Worm (Caenorhabditis elegans) whole organism, L2 larva: Measurements from ENCODE around the gene ZK177.3.

Experiments used
- aly-2 ChIP-seq: fragments of 150-350 bp; optimal IDR thresholded peaks from 2 replicates; lab custom pipeline; 2014; ENCODE audit warnings: missing biosample characterization, missing genetic modification characterization
- ceh-82 ChIP-seq: fragments of 150-350 bp; optimal IDR thresholded peaks from 2 replicates; lab custom pipeline; 2014; ENCODE audit warnings: missing biosample characterization, missing genetic modification characterization
- mab-5 ChIP-seq: fragments of 150-350 bp; optimal IDR thresholded peaks from 2 replicates; lab custom pipeline; 2014; ENCODE audit warnings: missing biosample characterization, missing genetic modification characterization
- nhr-77 ChIP-seq: fragments of 150-350 bp; optimal IDR thresholded peaks from 2 replicates; lab custom pipeline; 2014; ENCODE audit warnings: missing biosample characterization, missing genetic modification characterization
- snpc-4 ChIP-seq: fragments of 150-350 bp; optimal IDR thresholded peaks from 2 replicates; lab custom pipeline; 2014; ENCODE audit warnings: missing biosample characterization, missing genetic modification characterization
- unc-39 ChIP-seq: fragments of 150-350 bp; optimal IDR thresholded peaks from 2 replicates; lab custom pipeline; 2014; ENCODE audit warnings: missing biosample characterization, missing genetic modification characterization

DNA sequence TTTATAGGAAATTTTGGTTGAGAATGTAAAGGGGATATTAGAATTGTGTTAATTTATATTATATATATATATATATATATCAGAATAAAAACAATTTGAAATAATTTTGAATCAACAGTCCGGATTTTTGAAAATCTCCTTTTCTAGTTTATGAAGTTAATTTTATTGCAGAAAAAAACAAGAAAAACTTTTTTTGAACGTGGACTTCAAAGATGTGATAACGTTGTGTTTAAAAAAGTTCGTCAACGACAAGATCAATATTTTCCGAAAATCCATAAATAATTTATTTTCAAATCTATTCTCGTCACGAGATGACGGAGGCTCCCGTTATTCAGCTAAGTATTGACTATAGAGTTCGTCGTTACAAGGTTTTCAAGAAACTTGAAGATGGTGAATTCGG is 21.9 kb downstream of the ZK177.3 start, which contains the start of gene C17C3.11:
- TF ChIP-seq aly-2 (tag; lab: Kevin White, UChicago), result no peak
- no peak for TF ChIP-seq unc-39 (tag; lab: Kevin White, UChicago)
- TF ChIP-seq nhr-77 (tag; lab: Kevin White, UChicago), result no peak
- TF ChIP-seq snpc-4 (tag; lab: Kevin White, UChicago), result no peak
- no peak for TF ChIP-seq ceh-82 (tag; lab: Kevin White, UChicago)
- no peak for TF ChIP-seq mab-5 (tag; lab: Kevin White, UChicago)
